Fruit fly (Drosophila melanogaster): ENCODE data around the gene Brd8.

Brd8 gene

dm6 chr3R:29250272-29251018 lies 27.2 kb downstream of the Brd8 start, which contains the start of gene SP1029 (continued):
- no peak for TF ChIP-seq OdsH (GFP tag; optimal IDR thresholded peaks at IDR 0.05)
- TF ChIP-seq topi (GFP tag; optimal IDR thresholded peaks at IDR 0.05), result no peak
- no peak for TF ChIP-seq Eip93F (GFP tag; optimal IDR thresholded peaks at IDR 0.05)
- TF ChIP-seq Eip78C (GFP tag), result peak; percentile 27
- TF ChIP-seq Hr4 (GFP tag; optimal IDR thresholded peaks at IDR 0.05), result no peak

- TF ChIP-seq ss (GFP tag; optimal IDR thresholded peaks at IDR 0.05), result no peak
- TF ChIP-seq lz (GFP tag; optimal IDR thresholded peaks at IDR 0.05), result peak; percentile 19
- TF ChIP-seq Hr39 (GFP tag; optimal IDR thresholded peaks at IDR 0.05), result peak; percentile 5
- TF ChIP-seq svp (GFP tag), result peak; percentile 40
- peak; percentile 0 for TF ChIP-seq Met (GFP tag; optimal IDR thresholded peaks at IDR 0.05)
- TF ChIP-seq esn (GFP tag; optimal IDR thresholded peaks at IDR 0.05), result peak; percentile 29
- no peak for TF ChIP-seq achi (GFP tag; optimal IDR thresholded peaks at IDR 0.05)
- peak; percentile 47 for TF ChIP-seq Eip78C (GFP tag)
- TF ChIP-seq CG8632 (GFP tag; optimal IDR thresholded peaks at IDR 0.05), result no peak
- no peak for TF ChIP-seq Smox (GFP tag; optimal IDR thresholded peaks at IDR 0.05)
- TF ChIP-seq CG8119 (GFP tag; IDR thresholded peaks at IDR 0.05), result no peak
- TF ChIP-seq cyc (GFP tag; optimal IDR thresholded peaks at IDR 0.05), result peak; percentile 8
- no peak for TF ChIP-seq vri (GFP tag; optimal IDR thresholded peaks at IDR 0.05)
- peak; percentile 23; the same call in 1 of the 3 replicates for TF ChIP-seq CG6163 (GFP tag; IDR thresholded peaks at IDR 0.05)
Measured at dm6 chr3R:29251418-29251817, 28.1 kb downstream of the Brd8 start.

dm6 chr3R:29253874-29254273 lies 30.6 kb downstream of the Brd8 start:
- TF ChIP-seq CG8632 (GFP tag; optimal IDR thresholded peaks at IDR 0.05) (no peak), CG31627 (GFP tag; optimal IDR thresholded peaks at IDR 0.05) (no peak), cyc (GFP tag; optimal IDR thresholded peaks at IDR 0.05) (no peak), Sox102F (GFP tag; optimal IDR thresholded peaks at IDR 0.05) (no peak), Blimp-1 (GFP tag; optimal IDR thresholded peaks at IDR 0.05) (no peak), Sox14 (GFP tag; optimal IDR thresholded peaks at IDR 0.05) (no peak), CG10631 (GFP tag; optimal IDR thresholded peaks at IDR 0.05) (no peak), fd59A (GFP tag; optimal IDR thresholded peaks at IDR 0.05) (no peak), CG6808 (GFP tag; optimal IDR thresholded peaks at IDR 0.05) (no peak)

dm6 chr3R:29254383-29254782 lies 31.1 kb downstream of the Brd8 start:
- no peak for TF ChIP-seq Hr39 (GFP tag; optimal IDR thresholded peaks at IDR 0.05)
- peak; percentile 79 for TF ChIP-seq fd59A (GFP tag; optimal IDR thresholded peaks at IDR 0.05)
- peak; percentile 18 for TF ChIP-seq acj6 (GFP tag; optimal IDR thresholded peaks at IDR 0.05)
- TF ChIP-seq vri (GFP tag; optimal IDR thresholded peaks at IDR 0.05), result peak; percentile 71
- peak; percentile 78 for TF ChIP-seq net (GFP tag; optimal IDR thresholded peaks at IDR 0.05)
- peak; percentile 66 for TF ChIP-seq CG8632 (GFP tag; optimal IDR thresholded peaks at IDR 0.05)
- peak; percentile 52 for TF ChIP-seq achi (GFP tag; optimal IDR thresholded peaks at IDR 0.05)
- TF ChIP-seq Lpt (GFP tag; optimal IDR thresholded peaks at IDR 0.05), result peak; percentile 14
- peak; percentile 64 for TF ChIP-seq topi (GFP tag; optimal IDR thresholded peaks at IDR 0.05)
- TF ChIP-seq CG8319 (GFP tag; optimal IDR thresholded peaks at IDR 0.05), result peak; percentile 54
- TF ChIP-seq Sox15 (GFP tag; optimal IDR thresholded peaks at IDR 0.05), result no peak
- no peak for TF ChIP-seq Hr38 (GFP tag; optimal IDR thresholded peaks at IDR 0.05)
- TF ChIP-seq Sox14 (GFP tag; optimal IDR thresholded peaks at IDR 0.05), result peak; percentile 49
- peak; percentile 89 for TF ChIP-seq Eip78C (GFP tag)
- peak; percentile 44 for TF ChIP-seq esn (GFP tag; optimal IDR thresholded peaks at IDR 0.05)
- no peak for TF ChIP-seq CG11902 (GFP tag; optimal IDR thresholded peaks at IDR 0.05)
- peak; percentile 72 for TF ChIP-seq CG34406 (GFP tag; optimal IDR thresholded peaks at IDR 0.05)
- peak; percentile 54 for TF ChIP-seq pdm3 (GFP tag; optimal IDR thresholded peaks at IDR 0.05)
- peak; percentile 60; the same call in 2 of the 3 replicates for TF ChIP-seq eg (GFP tag; IDR thresholded peaks at IDR 0.05)
- TF ChIP-seq CG9139 (GFP tag; optimal IDR thresholded peaks at IDR 0.05), result peak; percentile 98
- peak; percentile 97 to 99 for TF ChIP-seq ss (GFP tag; optimal IDR thresholded peaks at IDR 0.05)
- peak; percentile 90 for TF ChIP-seq CG1621 (tag; optimal IDR thresholded peaks at IDR 0.05)
- peak; percentile 82 for TF ChIP-seq Ets96B (tag; optimal IDR thresholded peaks at IDR 0.05)
- TF ChIP-seq Gug (GFP tag; IDR thresholded peaks at IDR 0.05), result no peak
- TF ChIP-seq dsx (GFP tag; optimal IDR thresholded peaks at IDR 0.05; ENCODE audit: poor library complexity, severe bottlenecking), result peak; percentile 84
- TF ChIP-seq CG11294 (GFP tag; IDR thresholded peaks at IDR 0.05), result no peak
- no peak for TF ChIP-seq lz (GFP tag; optimal IDR thresholded peaks at IDR 0.05)
- TF ChIP-seq CG6854 (GFP tag; optimal IDR thresholded peaks at IDR 0.05), result peak; percentile 97
- peak; percentile 46 for TF ChIP-seq OdsH (GFP tag; optimal IDR thresholded peaks at IDR 0.05)
- TF ChIP-seq CG31627 (GFP tag; optimal IDR thresholded peaks at IDR 0.05), result no peak
- TF ChIP-seq CG4318 (GFP tag; optimal IDR thresholded peaks at IDR 0.05), result no peak
- TF ChIP-seq Smox (GFP tag; optimal IDR thresholded peaks at IDR 0.05), result peak; percentile 1

All from whole organism, prepupa.